Worm (Caenorhabditis elegans) whole organism, late embryonic: ENCODE data around the gene F53F1.4.

ENCODE experiments used
- ama-1 ChIP-seq: fragments of 150-350 bp; optimal IDR thresholded peaks from 2 replicates; lab custom pipeline; 2014
- ceh-22 ChIP-seq: sonication (generic microtip); optimal IDR thresholded peaks from 2 replicates; lab custom pipeline; 2017; ENCODE audit warnings: missing biosample characterization, missing genetic modification characterization
- ceh-45 ChIP-seq: fragments of 200-800 bp; sonication (Bioruptor generic); IDR thresholded peaks from 2 replicates; pipeline ENCODE4 v1.3.6; 2022; ENCODE audit warnings: missing genetic modification reagents, missing genetic modification characterization, missing compliant biosample characterization
- ceh-9 ChIP-seq: sonication (generic microtip); optimal IDR thresholded peaks from 2 replicates; lab custom pipeline; 2016; ENCODE audit warnings: mild to moderate bottlenecking, missing genetic modification characterization, inconsistent platforms, missing compliant biosample characterization
- elt-2 ChIP-seq: sonication (generic microtip); optimal IDR thresholded peaks from 2 replicates; lab custom pipeline; 2016; ENCODE audit warnings: missing genetic modification reagents, missing genetic modification characterization, missing compliant biosample characterization
- ets-4 ChIP-seq: sonication (generic microtip); optimal IDR thresholded peaks from 2 replicates; lab custom pipeline; 2016; ENCODE audit warnings: missing genetic modification characterization, missing compliant biosample characterization
- hlh-30 ChIP-seq: sonication (generic microtip); optimal IDR thresholded peaks from 2 replicates; lab custom pipeline; 2017; ENCODE audit warnings: antibody characterized with exemption, missing genetic modification characterization, missing compliant biosample characterization; ENCODE audit not compliant: insufficient read depth
- nhr-11 ChIP-seq: fragments of 150-350 bp; optimal IDR thresholded peaks from 2 replicates; lab custom pipeline; 2014; ENCODE audit warnings: missing biosample characterization, missing genetic modification characterization
- pqm-1 ChIP-seq: sonication (generic microtip); optimal IDR thresholded peaks from 2 replicates; lab custom pipeline; 2016; ENCODE audit warnings: missing genetic modification characterization, missing compliant biosample characterization
- sox-4 ChIP-seq: sonication (generic microtip); optimal IDR thresholded peaks from 2 replicates; lab custom pipeline; 2017; ENCODE audit warnings: mild to moderate bottlenecking, missing genetic modification characterization, inconsistent platforms, missing compliant biosample characterization
- tbx-7 ChIP-seq: sonication (generic microtip); optimal IDR thresholded peaks from 2 replicates; lab custom pipeline; 2016; ENCODE audit warnings: missing genotype, missing genetic modification characterization, missing compliant biosample characterization
- ttx-3 ChIP-seq: sonication (generic microtip); optimal IDR thresholded peaks from 2 replicates; lab custom pipeline; 2016; ENCODE audit warnings: missing genetic modification reagents, missing genetic modification characterization, missing compliant biosample characterization

- no peak for TF ChIP-seq sox-4 (tag; lab: Kevin White, UChicago)
- TF ChIP-seq pqm-1 (tag; lab: Kevin White, UChicago) = no peak
- no peak for TF ChIP-seq hlh-30
- no peak for TF ChIP-seq ceh-22 (tag; lab: Kevin White, UChicago)
- no peak for TF ChIP-seq ama-1 (lab: Kevin White, UChicago)
- TF ChIP-seq ceh-9 (tag; lab: Kevin White, UChicago) = no peak
- no peak for TF ChIP-seq ets-4 (tag; lab: Kevin White, UChicago)
- no peak for TF ChIP-seq tbx-7
- TF ChIP-seq ttx-3 (tag; lab: Kevin White, UChicago) = no peak
- TF ChIP-seq nhr-11 = no peak
- no peak for TF ChIP-seq elt-2 (tag; lab: Kevin White, UChicago)
- no peak for TF ChIP-seq ceh-45 (GFP tag; lab: Robert Waterston, UW)
Observed at ce11 chrV:13442819-13443218, 31.9 kb downstream of the F53F1.4 start.
